Worm (Caenorhabditis elegans) whole organism, early embryonic: Measurements from ENCODE around the gene pud-1.1.
"Not testable (repeated sequence)": the region's sequence is repeated elsewhere in the genome, so short reads cannot be mapped to it uniquely, and the experiment has no call there.

ENCODE experiments used
- B0310.2 ChIP-seq: sonication (generic microtip); optimal IDR thresholded peaks from 2 replicates; lab custom pipeline; 2016; ENCODE audit warnings: mild to moderate bottlenecking, missing genetic modification characterization, missing compliant biosample characterization
- F13C5.2 ChIP-seq: sonication (generic microtip); optimal IDR thresholded peaks from 2 replicates; lab custom pipeline; 2017; ENCODE audit warnings: mild to moderate bottlenecking, missing genetic modification characterization, inconsistent platforms, missing compliant biosample characterization
- aly-1 ChIP-seq: sonication (generic microtip); optimal IDR thresholded peaks from 2 replicates; lab custom pipeline; 2016; ENCODE audit warnings: missing genetic modification characterization, missing compliant biosample characterization
- ama-1 ChIP-seq: fragments of 150-350 bp; optimal IDR thresholded peaks from 2 replicates; lab custom pipeline; 2014
- ceh-13 ChIP-seq: fragments of 200-800 bp; sonication (Bioruptor generic); optimal IDR thresholded peaks from 2 replicates; lab custom pipeline; 2018; ENCODE audit warnings: mild to moderate bottlenecking, missing genetic modification characterization, missing compliant biosample characterization
- ceh-36 ChIP-seq: sonication (generic microtip); optimal IDR thresholded peaks from 2 replicates; lab custom pipeline; 2016; ENCODE audit warnings: missing genetic modification characterization, inconsistent platforms, missing compliant biosample characterization
- ets-7 ChIP-seq: sonication (generic microtip); optimal IDR thresholded peaks from 2 replicates; lab custom pipeline; 2016; ENCODE audit warnings: missing genotype, missing genetic modification characterization, missing compliant biosample characterization
- flt-1 ChIP-seq: fragments of 200-800 bp; sonication (Bioruptor generic); IDR thresholded peaks from 2 replicates; pipeline ENCODE4 v1.3.6; 2022; ENCODE audit warnings: missing genetic modification characterization, missing compliant biosample characterization
- hmbx-1 ChIP-seq: sonication (generic microtip); optimal IDR thresholded peaks from 2 replicates; lab custom pipeline; 2016; ENCODE audit warnings: mild to moderate bottlenecking, missing genetic modification characterization, missing compliant biosample characterization
- hmg-4 ChIP-seq: fragments of 200-800 bp; sonication (Bioruptor generic); optimal IDR thresholded peaks from 2 replicates; lab custom pipeline; 2018; ENCODE audit warnings: mild to moderate bottlenecking, missing genetic modification characterization, missing compliant biosample characterization
- hnd-1 ChIP-seq: sonication (generic microtip); optimal IDR thresholded peaks from 2 replicates; lab custom pipeline; 2016; ENCODE audit warnings: missing genetic modification characterization, missing compliant biosample characterization
- pes-1 ChIP-seq: fragments of 200-800 bp; sonication (Bioruptor generic); IDR thresholded peaks from 2 replicates; pipeline ENCODE4 v1.3.6; 2022; ENCODE audit warnings: missing genetic modification reagents, missing genetic modification characterization, missing compliant biosample characterization
- scrt-1 ChIP-seq: fragments of 200-800 bp; sonication (Bioruptor generic); IDR thresholded peaks from 2 replicates; pipeline ENCODE4 v1.3.6; 2022; ENCODE audit warnings: missing genetic modification characterization, missing compliant biosample characterization
- sea-1 ChIP-seq: fragments of 200-800 bp; sonication (Bioruptor generic); conservative IDR thresholded peaks from 2 replicates; pipeline ENCODE4 v1.3.6; 2022; ENCODE audit warnings: missing genetic modification characterization, missing compliant biosample characterization
- tbx-11 ChIP-seq: fragments of 200-800 bp; sonication (Bioruptor generic); IDR thresholded peaks from 2 replicates; pipeline ENCODE4 v1.3.6; 2022; ENCODE audit warnings: missing genetic modification characterization, missing compliant biosample characterization
- tbx-37 ChIP-seq: fragments of 200-800 bp; sonication (Bioruptor generic); conservative IDR thresholded peaks from 2 replicates; pipeline ENCODE4 v1.3.6; 2022; ENCODE audit warnings: missing genetic modification reagents, missing genetic modification characterization, missing compliant biosample characterization
- tra-4 ChIP-seq: sonication (generic microtip); optimal IDR thresholded peaks from 2 replicates; lab custom pipeline; 2017; ENCODE audit warnings: missing genetic modification characterization, missing compliant biosample characterization

The pud-1.1 gene

DNA sequence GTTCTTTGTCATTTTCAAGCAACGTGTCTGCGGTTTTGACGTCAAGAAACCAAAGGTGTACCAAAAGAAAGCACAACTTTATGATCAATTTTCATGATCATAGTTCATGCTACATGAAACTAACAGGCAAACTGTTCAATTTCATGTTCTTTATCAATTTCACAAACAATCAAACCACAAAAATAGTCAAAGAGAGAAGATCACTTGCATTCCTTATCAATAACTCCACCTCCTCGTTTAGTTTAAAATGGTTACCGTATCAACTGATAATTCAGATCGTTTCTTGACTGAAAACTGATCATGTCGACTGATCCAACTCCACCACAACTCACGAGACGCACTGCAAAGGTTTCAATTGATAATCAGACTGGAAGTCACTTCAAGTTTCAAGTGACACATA, at the start of gene pud-1.1:
pud-1.1 (plus strand) TSS at position 301 of the 400 bp plus-strand sequence.
- not testable (repeated sequence) for TF ChIP-seq tbx-11; aly-1 (tag; lab: Kevin White, UChicago); tra-4 (tag; lab: Kevin White, UChicago)

DNA sequence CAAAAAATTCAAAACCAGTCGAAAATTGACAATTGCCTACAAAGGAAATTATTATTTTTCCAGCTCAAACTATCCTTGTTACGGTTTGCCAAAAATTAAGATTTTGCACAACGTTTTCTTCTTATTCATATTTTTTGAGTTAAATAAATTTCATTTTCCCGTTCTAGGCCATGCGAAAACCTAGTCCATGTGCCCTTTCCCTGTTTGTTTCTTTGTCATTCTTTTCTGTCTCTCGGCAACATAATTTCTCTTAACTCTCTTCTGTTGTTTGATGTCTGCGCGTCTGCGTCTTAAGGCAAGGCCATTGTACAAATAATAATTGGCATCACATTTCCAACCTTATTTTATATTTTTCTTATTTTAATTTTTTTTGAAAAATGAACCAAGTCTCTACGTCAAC, 48.7 kb upstream of the pud-1.1 start, which contains the start of gene nhr-228:
nhr-228 (plus strand) TSS at position 261 of the 400 bp plus-strand sequence.
- TF ChIP-seq aly-1 (tag; lab: Kevin White, UChicago) (no peak), ets-7 (no peak), ama-1 (lab: Kevin White, UChicago) (no peak), sea-1 (GFP tag; lab: Robert Waterston, UW) (no peak), F13C5.2 (tag; lab: Kevin White, UChicago) (no peak), flt-1 (GFP tag; lab: Robert Waterston, UW) (no peak), ceh-36 (tag; lab: Kevin White, UChicago) (no peak), hmg-4 (GFP tag; lab: Kevin White, UChicago) (no peak), B0310.2 (no peak), hmbx-1 (no peak), hnd-1 (tag; lab: Kevin White, UChicago) (no peak), pes-1 (GFP tag; lab: Robert Waterston, UW) (no peak), tra-4 (tag; lab: Kevin White, UChicago) (no peak), ceh-13 (GFP tag; lab: Kevin White, UChicago) (no peak), tbx-37 (GFP tag; lab: Robert Waterston, UW) (no peak), tbx-11 (no peak), scrt-1 (GFP tag; lab: Robert Waterston, UW) (no peak)

DNA sequence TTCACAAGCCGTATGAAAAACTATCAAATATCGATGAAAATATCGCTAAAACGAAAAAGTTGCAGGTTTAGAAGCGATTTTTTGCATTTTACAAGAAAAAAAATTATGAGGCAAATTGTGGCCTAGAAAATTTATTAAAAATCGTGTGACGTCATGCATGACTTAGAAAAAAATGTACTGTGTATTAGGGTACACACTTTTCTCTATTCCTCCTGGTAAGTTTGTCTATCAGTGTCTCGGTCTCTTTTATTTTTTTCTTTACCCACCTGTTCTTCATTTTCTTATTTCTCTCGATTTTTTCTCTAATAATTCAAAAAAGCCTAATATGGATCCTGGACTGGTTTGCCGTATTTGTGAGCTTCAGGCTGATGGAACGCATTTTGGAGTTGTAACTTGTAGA, 45.1 kb upstream of the pud-1.1 start, which contains the start of gene nhr-227:
nhr-227 (plus strand) TSS at position 326 of the 400 bp plus-strand sequence.
- TF ChIP-seq F13C5.2 (tag; lab: Kevin White, UChicago) (no peak), aly-1 (tag; lab: Kevin White, UChicago) (no peak), hmg-4 (GFP tag; lab: Kevin White, UChicago) (no peak), ceh-13 (GFP tag; lab: Kevin White, UChicago) (no peak), hnd-1 (tag; lab: Kevin White, UChicago) (no peak), pes-1 (GFP tag; lab: Robert Waterston, UW) (no peak), tbx-11 (no peak), hmbx-1 (no peak), tra-4 (tag; lab: Kevin White, UChicago) (no peak), ets-7 (no peak), tbx-37 (GFP tag; lab: Robert Waterston, UW) (no peak), B0310.2 (no peak), ceh-36 (tag; lab: Kevin White, UChicago) (no peak), flt-1 (GFP tag; lab: Robert Waterston, UW) (no peak), ama-1 (lab: Kevin White, UChicago) (no peak), sea-1 (GFP tag; lab: Robert Waterston, UW) (no peak), scrt-1 (GFP tag; lab: Robert Waterston, UW) (no peak)

DNA sequence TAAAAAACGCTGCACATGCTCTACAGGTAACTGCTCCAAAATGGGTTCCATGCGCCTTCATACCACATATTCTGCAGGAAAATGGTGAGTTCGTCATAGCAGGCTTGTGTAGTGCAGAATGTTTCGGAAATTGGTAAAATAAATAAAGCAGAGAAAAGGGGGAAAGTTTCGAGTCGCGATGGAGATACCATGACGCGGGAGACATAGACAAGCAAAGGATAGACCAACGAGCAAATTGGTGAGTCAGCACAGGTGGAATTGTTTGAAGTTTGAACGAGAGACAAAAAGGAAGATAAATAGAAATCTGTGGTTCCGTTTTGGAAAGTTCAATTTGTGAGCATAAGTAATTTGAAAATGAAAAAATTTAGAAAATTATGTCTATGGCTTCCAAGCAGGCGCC, 39.9 kb upstream of the pud-1.1 start, which contains the start of gene nhr-225:
nhr-225 (minus strand) TSS at position 146 of the 400 bp plus-strand sequence.
- no peak for TF ChIP-seq scrt-1 (GFP tag; lab: Robert Waterston, UW)
- TF ChIP-seq tbx-37 (GFP tag; lab: Robert Waterston, UW): no peak
- no peak for TF ChIP-seq ets-7
- no peak for TF ChIP-seq F13C5.2 (tag; lab: Kevin White, UChicago)
- TF ChIP-seq ceh-36 (tag; lab: Kevin White, UChicago): no peak
- TF ChIP-seq B0310.2: no peak
- TF ChIP-seq hnd-1 (tag; lab: Kevin White, UChicago): no peak
- no peak for TF ChIP-seq tbx-11
- TF ChIP-seq hmbx-1: no peak
- no peak for TF ChIP-seq tra-4 (tag; lab: Kevin White, UChicago)
- TF ChIP-seq flt-1 (GFP tag; lab: Robert Waterston, UW): no peak

DNA sequence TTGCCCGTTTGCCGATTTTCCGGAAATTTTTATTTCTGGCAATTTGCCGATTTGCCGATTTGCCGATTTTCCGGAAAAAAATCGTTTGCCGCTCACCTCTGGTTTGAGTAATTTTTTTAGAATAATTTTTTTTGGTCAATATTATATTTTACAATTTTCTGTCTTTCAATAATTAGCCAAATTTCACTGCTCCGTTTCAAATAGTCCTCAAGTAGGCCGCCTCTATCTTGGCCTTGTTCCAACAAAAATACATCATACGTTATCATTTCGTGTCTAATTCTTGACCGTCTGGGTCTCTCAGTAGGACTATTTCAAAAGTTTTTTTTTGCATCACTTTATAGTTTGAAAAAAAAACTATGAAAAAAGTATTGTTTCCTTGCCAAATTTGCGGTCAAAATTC, 38.0 kb upstream of the pud-1.1 start, which contains the start of gene nhr-115:
nhr-115 (plus strand) TSS at position 301 of the 400 bp plus-strand sequence.
- TF ChIP-seq hnd-1 (tag; lab: Kevin White, UChicago) (no peak), F13C5.2 (tag; lab: Kevin White, UChicago) (no peak), tbx-11 (no peak), aly-1 (tag; lab: Kevin White, UChicago) (no peak), ama-1 (lab: Kevin White, UChicago) (no peak)

DNA sequence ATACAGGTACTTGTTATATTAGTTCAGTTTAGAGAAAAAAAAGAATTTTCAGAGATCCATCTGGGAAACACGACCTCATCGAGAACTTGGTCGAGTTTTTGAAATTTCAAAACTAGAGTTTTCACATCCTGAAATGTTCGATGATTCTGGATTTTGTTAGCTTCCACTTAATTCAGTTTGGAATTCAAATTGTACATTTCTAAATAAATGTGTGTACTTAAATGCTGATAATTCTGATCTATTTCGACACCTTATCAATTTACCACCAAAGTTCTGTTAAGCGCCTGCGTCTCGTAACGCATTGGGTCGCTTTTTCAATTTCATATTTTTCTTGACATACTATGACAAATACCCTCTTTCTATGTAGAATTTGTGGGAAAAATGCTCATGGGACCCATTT, 35.7 kb upstream of the pud-1.1 start, which contains the start of gene nhr-226:
nhr-226 (plus strand) TSS at position 301 of the 400 bp plus-strand sequence.
- TF ChIP-seq sea-1 (GFP tag; lab: Robert Waterston, UW) (no peak), B0310.2 (no peak), hnd-1 (tag; lab: Kevin White, UChicago) (no peak), pes-1 (GFP tag; lab: Robert Waterston, UW) (no peak), aly-1 (tag; lab: Kevin White, UChicago) (no peak), tbx-11 (no peak), ceh-36 (tag; lab: Kevin White, UChicago) (no peak), hmg-4 (GFP tag; lab: Kevin White, UChicago) (no peak), tbx-37 (GFP tag; lab: Robert Waterston, UW) (no peak), flt-1 (GFP tag; lab: Robert Waterston, UW) (no peak), hmbx-1 (no peak), ceh-13 (GFP tag; lab: Kevin White, UChicago) (no peak), ets-7 (no peak), tra-4 (tag; lab: Kevin White, UChicago) (no peak), ama-1 (lab: Kevin White, UChicago) (no peak), scrt-1 (GFP tag; lab: Robert Waterston, UW) (no peak), F13C5.2 (tag; lab: Kevin White, UChicago) (no peak)

DNA sequence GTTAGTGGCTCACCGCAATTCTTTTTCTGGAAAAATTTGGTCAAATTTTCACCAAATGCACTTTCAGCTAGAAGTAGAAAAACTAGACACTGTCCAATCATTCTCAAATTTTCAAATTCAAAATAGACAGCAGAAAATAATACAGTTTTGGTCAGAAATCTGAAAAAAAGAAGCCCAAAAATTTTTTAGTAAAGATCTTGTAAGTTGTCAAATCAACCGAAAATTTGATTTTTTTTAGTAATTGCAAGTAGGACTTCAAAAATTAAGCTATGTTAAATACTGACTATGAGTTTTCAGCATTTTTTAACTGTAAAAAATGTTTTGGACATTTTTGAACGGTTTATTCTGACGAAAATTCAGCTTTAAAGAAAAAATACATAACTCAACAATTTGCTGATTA, 29.3 kb upstream of the pud-1.1 start, which contains the start of gene Y19D10B.8:
Y19D10B.8 (minus strand) TSS at position 101 of the 400 bp plus-strand sequence.
- TF ChIP-seq tbx-11 (no peak), B0310.2 (no peak), sea-1 (GFP tag; lab: Robert Waterston, UW) (no peak), scrt-1 (GFP tag; lab: Robert Waterston, UW) (no peak), flt-1 (GFP tag; lab: Robert Waterston, UW) (no peak), hnd-1 (tag; lab: Kevin White, UChicago) (no peak)
